Worm (Caenorhabditis elegans) whole organism, L1 larva: Measurements from ENCODE around the gene F46F2.5.

ENCODE experiments used
- alr-1 ChIP-seq: fragments of 200-800 bp; sonication (Bioruptor generic); optimal IDR thresholded peaks from 2 replicates; lab custom pipeline; 2018; ENCODE audit warnings: borderline replicate concordance, mild to moderate bottlenecking, missing genetic modification characterization, missing compliant biosample characterization
- ceh-8 ChIP-seq: fragments of 200-800 bp; sonication (Bioruptor generic); optimal IDR thresholded peaks from 2 replicates; lab custom pipeline; 2018; ENCODE audit warnings: mild to moderate bottlenecking, missing genetic modification characterization, moderate library complexity, missing compliant biosample characterization
- ceh-82 ChIP-seq, 3 experiments: fragments of 150-350 bp in 1 of 3; sonication (generic microtip) in 2 of 3; optimal IDR thresholded peaks; 2 replicates each; lab custom pipeline; 2014 to 2017; ENCODE audit warnings: missing biosample characterization in 3 of 3, missing genetic modification characterization in 3 of 3
- dpl-1 ChIP-seq, 3 experiments: fragments of 150-350 bp in 2 of 3; sonication (generic microtip) in 1 of 3; optimal IDR thresholded peaks; 2 replicates each; lab custom pipeline; 2014 to 2017; ENCODE audit warnings: missing biosample characterization in 3 of 3, missing genetic modification characterization in 3 of 3, missing genetic modification reagents in 3 of 3
- egl-13 ChIP-seq: sonication (generic microtip); optimal IDR thresholded peaks from 2 replicates; lab custom pipeline; 2016; ENCODE audit warnings: missing genotype, missing genetic modification reagents, missing genetic modification characterization, missing compliant biosample characterization
- egl-27 ChIP-seq, 2 experiments: fragments of 150-350 bp in 1 of 2; sonication (generic microtip); optimal IDR thresholded peaks; 3 replicates each; lab custom pipeline; 2017 to 2018; ENCODE audit warnings: missing biosample characterization in 2 of 2, missing genetic modification characterization in 2 of 2, missing genetic modification reagents in 2 of 2
- fkh-10 ChIP-seq: sonication (generic microtip); optimal IDR thresholded peaks from 2 replicates; lab custom pipeline; 2017; ENCODE audit warnings: missing biosample characterization, missing genetic modification reagents, missing genetic modification characterization
- lin-13 ChIP-seq: fragments of 150-350 bp; optimal IDR thresholded peaks from 2 replicates; lab custom pipeline; 2014; ENCODE audit warnings: missing biosample characterization, missing genetic modification reagents, missing genetic modification characterization
- lin-14 ChIP-seq: fragments of 200-800 bp; sonication (Bioruptor generic); optimal IDR thresholded peaks from 2 replicates; lab custom pipeline; 2018; ENCODE audit warnings: mild to moderate bottlenecking, missing genetic modification characterization, moderate library complexity, missing compliant biosample characterization
- mef-2 ChIP-seq: fragments of 150-350 bp; optimal IDR thresholded peaks from 2 replicates; lab custom pipeline; 2014; ENCODE audit warnings: missing biosample characterization, missing genetic modification characterization
- nhr-28 ChIP-seq: fragments of 150-350 bp; optimal IDR thresholded peaks from 2 replicates; lab custom pipeline; 2014; ENCODE audit warnings: missing biosample characterization, missing genetic modification characterization
- pqm-1 ChIP-seq: sonication (generic microtip); optimal IDR thresholded peaks from 3 replicates; lab custom pipeline; 2017; ENCODE audit warnings: missing biosample characterization, missing genetic modification characterization
- skn-1 ChIP-seq: fragments of 150-350 bp; optimal IDR thresholded peaks from 2 replicates; lab custom pipeline; 2014; ENCODE audit warnings: missing biosample characterization, missing genetic modification characterization
- snpc-4 ChIP-seq: fragments of 150-350 bp; optimal IDR thresholded peaks from 2 replicates; lab custom pipeline; 2014; ENCODE audit warnings: missing biosample characterization, missing genetic modification characterization

- TF ChIP-seq pqm-1 (tag; lab: Kevin White, UChicago) (no peak), lin-14 (peak; percentile 95), skn-1 (tag; lab: Kevin White, UChicago) (peak; percentile 58), ceh-82 (tag; optimal IDR thresholded peaks at IDR 0.05; lab: Kevin White, UChicago) (peak; percentile 54 to 75 (median 64)), egl-27 (tag; optimal IDR thresholded peaks at IDR 0.05; lab: Kevin White, UChicago) (peak; percentile 71 to 91), mef-2 (tag; lab: Kevin White, UChicago) (no peak), ceh-8 (GFP tag; lab: Kevin White, UChicago) (peak; percentile 10), nhr-28 (tag; lab: Kevin White, UChicago) (no peak), dpl-1 (GFP tag; optimal IDR thresholded peaks at IDR 0.05; lab: Kevin White, UChicago) (peak; percentile 0 to 31 (median 26)), alr-1 (no peak), egl-13 (tag; lab: Kevin White, UChicago) (peak; percentile 1), fkh-10 (GFP tag; lab: Kevin White, UChicago) (peak; percentile 52), snpc-4 (tag; lab: Kevin White, UChicago) (no peak), lin-13 (GFP tag; lab: Kevin White, UChicago) (peak; percentile 58)
Measured at ce11 chrX:15276774-15277173, 14.3 kb downstream of the F46F2.5 start.
